Fruit fly (Drosophila melanogaster): ENCODE results near the gene CG34030.

- no peak for TF ChIP-seq Gug (GFP tag; IDR thresholded peaks at IDR 0.05)
- no peak for TF ChIP-seq CG11902 (GFP tag; optimal IDR thresholded peaks at IDR 0.05)
- TF ChIP-seq CG9139 (GFP tag; optimal IDR thresholded peaks at IDR 0.05) = no peak
- no peak for TF ChIP-seq Ets21C (GFP tag; optimal IDR thresholded peaks at IDR 0.05)
Measured at dm6 chr3L:7105693-7106092, 30.6 kb upstream of the CG34030 start.

Data from whole organism, prepupa.